Worm (Caenorhabditis elegans): ENCODE results near the gene F49E11.7.

DNA sequence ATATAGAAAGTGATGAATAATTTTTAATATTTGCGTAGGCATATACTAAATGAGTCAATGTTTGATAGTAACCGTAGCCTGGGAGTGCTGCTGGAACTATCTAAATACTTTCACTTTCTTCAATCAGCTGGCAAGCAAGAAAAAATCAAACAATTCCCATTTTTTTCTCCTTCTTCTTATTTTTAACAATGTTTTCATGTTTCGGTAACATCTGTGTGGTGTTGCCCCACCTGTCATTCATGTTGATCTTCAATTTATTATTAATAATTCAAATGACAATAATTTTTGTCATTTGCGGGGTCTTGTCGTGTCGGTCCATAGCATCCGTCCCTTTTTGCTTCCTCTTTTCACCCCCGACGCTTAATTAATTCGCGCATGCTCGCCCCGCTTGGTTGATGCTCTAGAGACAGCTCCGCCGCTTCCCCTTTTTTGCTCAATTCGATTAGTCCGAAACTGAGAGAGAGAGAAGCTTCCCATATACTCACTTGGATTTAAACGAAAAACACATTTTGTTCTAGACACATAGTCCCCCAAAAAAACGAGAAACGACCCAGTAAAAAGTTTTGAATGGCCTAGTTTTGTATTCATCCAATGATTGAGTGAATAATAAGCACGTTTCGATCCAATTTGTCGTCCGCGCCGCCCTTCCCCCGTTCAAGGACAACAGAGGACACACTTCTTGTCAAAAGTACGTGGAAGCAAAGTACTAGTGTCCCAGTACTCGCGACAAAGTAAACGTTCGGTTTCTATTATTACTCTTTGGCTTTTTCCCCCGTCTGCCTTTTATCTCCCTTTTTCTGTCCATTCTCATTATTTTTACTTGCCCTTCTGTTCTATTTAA is 24.6 kb upstream of the F49E11.7 start:
- TF ChIP-seq pha-4 (tag; optimal IDR thresholded peaks at IDR 0.05), result no peak
- no peak for TF ChIP-seq mcd-1 (GFP tag; IDR thresholded peaks at IDR 0.05)
- TF ChIP-seq B0336.3 (GFP tag; IDR thresholded peaks at IDR 0.05), result no peak
- no peak for TF ChIP-seq Y53G8AR.9 (GFP tag; conservative IDR thresholded peaks at IDR 0.05)
- TF ChIP-seq tlf-1 (GFP tag; optimal IDR thresholded peaks at IDR 0.05), result no peak
- TF ChIP-seq ekl-4 (GFP tag; IDR thresholded peaks at IDR 0.05), result no peak
- TF ChIP-seq Y53F4B.3 (GFP tag; IDR thresholded peaks at IDR 0.05), result no peak

All from whole organism, young adult.